Worm (Caenorhabditis elegans): ENCODE results near the gene T25F10.4.

T25F10.4 gene

DNA sequence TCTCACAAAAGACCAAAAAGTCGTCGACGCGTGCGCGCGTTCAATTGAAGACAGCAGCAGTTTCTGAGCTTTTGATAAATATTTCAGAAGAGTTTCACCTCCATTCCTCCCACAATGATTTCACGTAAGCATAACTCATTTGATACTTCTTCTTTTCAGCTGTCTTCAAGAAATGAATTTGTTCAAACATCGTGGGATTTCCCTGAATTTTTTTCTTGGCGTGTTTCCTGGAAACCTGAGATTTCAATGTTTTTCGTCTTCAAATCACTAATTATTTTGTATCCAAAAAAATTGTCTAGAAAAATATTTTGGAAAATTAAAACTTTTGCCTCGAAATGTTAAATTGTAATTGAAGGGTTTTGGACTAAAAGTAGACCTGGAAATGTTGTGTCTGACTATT, 16.2 kb upstream of the T25F10.4 start:
- TF ChIP-seq fkh-2 (tag; optimal IDR thresholded peaks at IDR 0.05) (no peak), ztf-11 (tag; optimal IDR thresholded peaks at IDR 0.05) (no peak), unc-62 (GFP tag; optimal IDR thresholded peaks at IDR 0.05) (no peak), snpc-4 (tag; optimal IDR thresholded peaks at IDR 0.05) (no peak), elt-1 (tag; optimal IDR thresholded peaks at IDR 0.05) (no peak), jun-1 (tag; optimal IDR thresholded peaks at IDR 0.05) (no peak), mml-1 (tag; optimal IDR thresholded peaks at IDR 0.05) (no peak), unc-39 (tag; optimal IDR thresholded peaks at IDR 0.05) (no peak), egl-5 (tag; optimal IDR thresholded peaks at IDR 0.05) (no peak), elt-2 (tag; optimal IDR thresholded peaks at IDR 0.05) (no peak), sea-2 (GFP tag; optimal IDR thresholded peaks at IDR 0.05) (no peak)

DNA sequence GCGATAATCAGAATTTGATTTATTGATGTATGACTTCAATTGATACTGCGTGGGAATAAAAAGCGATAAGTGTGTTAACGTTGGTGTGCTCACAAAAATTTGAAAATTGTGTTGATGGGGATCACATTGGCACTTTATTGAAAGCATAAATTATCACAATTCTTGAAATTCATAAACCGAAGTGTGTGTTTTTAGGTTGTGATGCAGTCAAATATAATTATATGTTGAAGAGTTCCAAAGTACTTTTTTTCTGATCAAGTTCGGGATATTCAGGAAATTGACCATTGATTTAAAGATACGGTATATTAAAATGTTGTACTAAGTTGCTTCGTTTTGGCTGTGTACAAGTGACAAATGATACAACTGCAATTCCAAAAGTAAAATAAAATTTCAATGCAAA, 13.4 kb upstream of the T25F10.4 start, which contains the start of gene srh-28:
srh-28 (minus strand) TSS at position 101 of the 400 bp plus-strand sequence.
- TF ChIP-seq nhr-76 (tag; optimal IDR thresholded peaks at IDR 0.05) = no peak
- no peak for TF ChIP-seq mml-1 (tag; optimal IDR thresholded peaks at IDR 0.05)

DNA sequence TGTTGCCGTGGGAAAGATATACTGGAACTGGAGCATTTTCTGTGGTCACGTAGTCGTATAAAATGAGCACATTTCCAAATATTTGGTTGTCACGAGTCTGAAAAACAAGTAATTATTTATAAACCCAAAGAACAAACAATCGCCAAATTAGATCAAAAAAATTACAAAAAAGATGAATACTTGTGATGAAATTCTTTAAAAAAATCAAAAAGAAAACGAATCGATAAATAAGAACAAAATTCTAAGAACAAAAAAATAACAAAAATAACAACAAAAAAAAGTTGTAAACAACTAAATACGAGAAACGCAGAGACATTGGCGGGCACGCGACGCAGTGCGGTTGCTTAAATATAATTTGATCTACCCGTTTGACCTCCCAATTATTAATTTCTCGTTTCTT, 11.5 kb upstream of the T25F10.4 start, which contains the start of gene ZC404.16:
ZC404.16 (minus strand) TSS at position 101 of the 400 bp plus-strand sequence.
- no peak for TF ChIP-seq elt-3 (tag; optimal IDR thresholded peaks at IDR 0.05)
- TF ChIP-seq fkh-2 (tag; optimal IDR thresholded peaks at IDR 0.05) = no peak

DNA sequence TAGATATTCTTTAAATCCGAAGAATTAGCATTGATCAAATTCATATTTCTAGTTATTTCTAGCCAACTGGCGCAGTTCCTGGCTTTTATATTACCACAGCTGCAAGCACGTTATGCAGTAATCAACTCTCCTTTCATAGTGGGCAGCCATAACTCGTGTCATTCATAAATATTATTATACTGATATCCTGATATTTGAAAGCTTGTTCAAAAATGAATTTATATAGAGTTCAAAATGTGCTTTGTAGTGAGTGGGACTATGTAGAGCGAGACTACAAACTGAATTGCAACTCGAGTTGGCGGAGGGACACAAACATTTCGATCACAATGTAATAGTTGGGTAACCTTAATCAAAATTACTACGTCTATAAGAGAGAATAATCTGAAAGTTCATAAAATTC, 9.4 kb upstream of the T25F10.4 start, which contains the start of gene srh-30:
srh-30 (minus strand) TSS at position 101 of the 400 bp plus-strand sequence.
- TF ChIP-seq tbx-2 (tag; optimal IDR thresholded peaks at IDR 0.05) (no peak), nhr-67 (tag; optimal IDR thresholded peaks at IDR 0.05) (no peak), nhr-43 (tag; optimal IDR thresholded peaks at IDR 0.05; ENCODE audit: poor library complexity, severe bottlenecking) (no peak), ceh-16 (tag; optimal IDR thresholded peaks at IDR 0.05) (no peak), lin-15B (tag; optimal IDR thresholded peaks at IDR 0.05) (no peak), ama-1 (optimal IDR thresholded peaks at IDR 0.05) (no peak), nhr-28 (tag; optimal IDR thresholded peaks at IDR 0.05) (no peak), egl-5 (tag; optimal IDR thresholded peaks at IDR 0.05) (no peak), nhr-76 (tag; optimal IDR thresholded peaks at IDR 0.05) (no peak), unc-62 (GFP tag; optimal IDR thresholded peaks at IDR 0.05) (no peak), pqm-1 (tag; optimal IDR thresholded peaks at IDR 0.05) (no peak)

DNA sequence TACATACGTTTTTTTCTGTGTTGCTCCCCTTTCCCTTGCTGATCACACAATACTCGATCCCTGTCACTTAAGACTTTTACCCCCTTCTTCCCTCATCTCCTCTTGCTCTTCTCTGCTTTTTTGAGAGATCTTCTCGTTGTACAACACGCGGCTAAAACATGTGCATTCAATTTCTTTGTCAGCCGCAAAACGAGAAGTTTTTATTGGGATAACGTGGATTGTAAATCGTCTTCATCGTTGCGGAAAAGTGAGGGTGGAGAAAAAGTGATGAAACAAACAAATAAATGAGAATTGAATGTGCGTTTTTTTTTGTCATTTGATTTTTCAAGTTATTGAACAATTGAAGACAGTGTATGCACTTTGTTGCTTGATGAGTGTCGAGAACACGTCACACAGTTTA, 7.2 kb upstream of the T25F10.4 start:
- TF ChIP-seq elt-1 (tag; optimal IDR thresholded peaks at IDR 0.05) (no peak), fos-1 (tag; optimal IDR thresholded peaks at IDR 0.05) (no peak), fkh-10 (GFP tag; optimal IDR thresholded peaks at IDR 0.05) (no peak), aly-2 (tag; optimal IDR thresholded peaks at IDR 0.05) (no peak), egl-5 (tag; optimal IDR thresholded peaks at IDR 0.05) (no peak), nhr-11 (tag; optimal IDR thresholded peaks at IDR 0.05) (no peak), ceh-9 (tag; optimal IDR thresholded peaks at IDR 0.05) (no peak), ceh-28 (tag; optimal IDR thresholded peaks at IDR 0.05) (no peak), ceh-82 (tag; optimal IDR thresholded peaks at IDR 0.05) (no peak), nhr-43 (tag; optimal IDR thresholded peaks at IDR 0.05; ENCODE audit: poor library complexity, severe bottlenecking) (no peak), nfya-1 (tag; optimal IDR thresholded peaks at IDR 0.05; ENCODE audit: insufficient read depth) (no peak), tbx-2 (tag; optimal IDR thresholded peaks at IDR 0.05) (no peak), nhr-12 (tag; optimal IDR thresholded peaks at IDR 0.05) (no peak), lin-15B (tag; optimal IDR thresholded peaks at IDR 0.05) (no peak), ama-1 (optimal IDR thresholded peaks at IDR 0.05) (no peak), daf-12 (tag; optimal IDR thresholded peaks at IDR 0.05) (no peak), mml-1 (tag; optimal IDR thresholded peaks at IDR 0.05) (no peak)

DNA sequence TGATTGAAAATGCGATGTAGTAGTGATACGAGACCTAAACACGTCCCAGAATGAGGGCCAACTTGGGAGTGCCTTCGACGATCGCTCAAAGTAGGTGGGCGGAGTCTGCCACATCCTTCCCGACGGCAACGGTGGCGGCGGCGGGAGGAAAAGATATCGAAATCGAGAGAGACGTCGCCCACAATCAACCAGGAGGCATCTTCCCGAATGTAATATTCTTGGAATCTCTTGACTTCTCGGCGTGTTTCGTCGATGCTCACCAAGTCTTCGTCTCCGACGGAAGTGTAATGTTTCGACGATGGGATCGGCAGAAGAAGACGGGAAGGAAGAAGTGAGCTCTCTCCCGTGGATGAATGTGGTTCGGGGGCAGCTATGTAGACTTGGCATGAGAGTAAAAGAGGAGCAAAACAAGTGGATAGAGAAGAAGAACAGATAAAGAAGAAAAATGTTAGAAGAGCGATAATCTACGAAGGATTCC, 6.2 kb upstream of the T25F10.4 start, which contains the start of the genes T25F10.1 and clik-1:
T25F10.1 (plus strand) TSS at position 51 of the 478 bp plus-strand sequence.
clik-1 (minus strand) TSS at position 281 of the 478 bp plus-strand sequence.
- TF ChIP-seq ztf-11 (tag; optimal IDR thresholded peaks at IDR 0.05) = no peak
- TF ChIP-seq eor-1 (tag; optimal IDR thresholded peaks at IDR 0.05) = no peak
- peak; percentile 17 for TF ChIP-seq nfya-1 (tag; optimal IDR thresholded peaks at IDR 0.05; ENCODE audit: insufficient read depth)

All from whole organism, L3 larva.